Worm (Caenorhabditis elegans): Measurements from ENCODE around the gene asd-1.

ce11 chrIII:4223668-4224127 lies 26.6 kb downstream of the asd-1 start:
- TF ChIP-seq nhr-11 (tag; optimal IDR thresholded peaks at IDR 0.05) (peak; percentile 42), lin-13 (GFP tag; optimal IDR thresholded peaks at IDR 0.05) (peak; percentile 83)
